Fruit fly (Drosophila melanogaster): ENCODE results near the gene hop.

Gene hop

dm6 chrX:11356648-11357047 lies 11.2 kb downstream of the hop start:
- no peak for TF ChIP-seq Sin3A (optimal IDR thresholded peaks at IDR 0.05)
- no peak for TF ChIP-seq h (optimal IDR thresholded peaks at IDR 0.05)
- no peak for TF ChIP-seq Myc (optimal IDR thresholded peaks at IDR 0.05)
- TF ChIP-seq psq (optimal IDR thresholded peaks at IDR 0.05), result no peak
- peak; percentile 64 for TF ChIP-seq ttk (optimal IDR thresholded peaks at IDR 0.05)
- TF ChIP-seq insv (optimal IDR thresholded peaks at IDR 0.05), result no peak

dm6 chrX:11355708-11356174 lies 12.2 kb downstream of the hop start, which contains the start of gene dsh:
Gene dsh, plus strand, starts transcription at chrX:11355881.
- TF ChIP-seq Sin3A (optimal IDR thresholded peaks at IDR 0.05) (no peak), ttk (optimal IDR thresholded peaks at IDR 0.05) (no peak), h (optimal IDR thresholded peaks at IDR 0.05) (no peak), psq (optimal IDR thresholded peaks at IDR 0.05) (no peak), Myc (optimal IDR thresholded peaks at IDR 0.05) (no peak), insv (optimal IDR thresholded peaks at IDR 0.05) (no peak)

- TF ChIP-seq insv (optimal IDR thresholded peaks at IDR 0.05) (no peak), ttk (optimal IDR thresholded peaks at IDR 0.05) (no peak), Sin3A (optimal IDR thresholded peaks at IDR 0.05) (no peak), h (optimal IDR thresholded peaks at IDR 0.05) (no peak), Myc (optimal IDR thresholded peaks at IDR 0.05) (no peak), psq (optimal IDR thresholded peaks at IDR 0.05) (no peak)
Measured at dm6 chrX:11351351-11351750, 16.5 kb downstream of the hop start.

dm6 chrX:11350505-11351327 lies 17.2 kb downstream of the hop start, which contains the start of gene CG1737:
Gene CG1737, plus strand, starts transcription at chrX:11350608.
- TF ChIP-seq Sin3A (optimal IDR thresholded peaks at IDR 0.05) (no peak), ttk (optimal IDR thresholded peaks at IDR 0.05) (no peak), psq (optimal IDR thresholded peaks at IDR 0.05) (no peak), h (optimal IDR thresholded peaks at IDR 0.05) (no peak), Myc (optimal IDR thresholded peaks at IDR 0.05) (no peak), insv (optimal IDR thresholded peaks at IDR 0.05) (no peak)

DNA sequence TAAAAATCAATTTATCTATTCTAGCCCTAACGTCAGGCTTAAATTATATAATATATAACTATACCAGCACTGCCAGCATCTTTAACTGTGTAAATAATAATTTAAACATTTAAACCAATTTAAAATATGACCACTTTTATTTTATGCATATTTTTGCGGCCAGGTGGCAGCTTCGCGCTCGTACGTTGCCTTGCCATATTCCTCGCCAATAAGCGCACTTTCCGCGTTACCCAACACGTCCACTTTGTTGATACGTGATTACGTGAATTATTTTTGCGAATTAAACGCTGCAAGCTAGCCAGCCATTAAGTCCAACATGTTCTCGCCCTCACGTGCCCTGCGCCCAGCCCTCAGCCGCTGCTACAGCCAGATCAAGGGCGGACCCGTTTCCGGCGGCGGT lies 18.1 kb downstream of the hop start, which contains the start of gene NdufV3:
Gene NdufV3 (plus strand): TSS at position 219 of the 400 bp plus-strand sequence.
- TF ChIP-seq psq (optimal IDR thresholded peaks at IDR 0.05) (no peak), Myc (optimal IDR thresholded peaks at IDR 0.05) (no peak), insv (optimal IDR thresholded peaks at IDR 0.05) (no peak), ttk (optimal IDR thresholded peaks at IDR 0.05) (no peak), Sin3A (optimal IDR thresholded peaks at IDR 0.05) (no peak), h (optimal IDR thresholded peaks at IDR 0.05) (no peak)

DNA sequence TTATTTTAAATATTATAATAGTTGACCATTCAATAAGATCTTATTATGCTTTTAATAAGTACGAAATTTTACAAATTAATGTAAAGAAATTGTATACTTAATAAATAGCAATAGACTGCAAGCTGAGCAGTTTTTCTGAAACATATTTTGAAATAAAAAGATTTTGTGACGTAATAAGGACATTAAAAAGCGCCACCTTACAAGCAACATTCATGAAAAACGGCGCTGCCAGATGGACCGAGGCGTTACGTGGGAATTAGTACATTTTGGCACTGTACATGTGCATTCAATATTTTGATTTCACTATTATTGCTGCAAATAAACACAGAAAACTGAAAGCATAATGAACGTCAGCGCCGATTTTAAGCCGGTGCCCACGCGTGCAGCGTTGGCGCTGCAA lies 19.1 kb downstream of the hop start, which contains the start of gene CG1738:
Gene CG1738 (plus strand): TSS at position 221 of the 400 bp plus-strand sequence.
- TF ChIP-seq h (optimal IDR thresholded peaks at IDR 0.05) (no peak), psq (optimal IDR thresholded peaks at IDR 0.05) (no peak), ttk (optimal IDR thresholded peaks at IDR 0.05) (no peak), insv (optimal IDR thresholded peaks at IDR 0.05) (no peak), Sin3A (optimal IDR thresholded peaks at IDR 0.05) (no peak), Myc (optimal IDR thresholded peaks at IDR 0.05) (no peak)

dm6 chrX:11347809-11348208 lies 20.1 kb downstream of the hop start, which contains the start of the genes GCS1 and CG11756:
Gene GCS1, minus strand, starts transcription at chrX:11348001.
Gene CG11756, plus strand, starts transcription at chrX:11348120.
- no peak for TF ChIP-seq insv (optimal IDR thresholded peaks at IDR 0.05)
- TF ChIP-seq psq (optimal IDR thresholded peaks at IDR 0.05), result no peak
- no peak for TF ChIP-seq h (optimal IDR thresholded peaks at IDR 0.05)
- TF ChIP-seq Myc (optimal IDR thresholded peaks at IDR 0.05), result no peak
- no peak for TF ChIP-seq ttk (optimal IDR thresholded peaks at IDR 0.05)
- TF ChIP-seq Sin3A (optimal IDR thresholded peaks at IDR 0.05), result no peak

dm6 chrX:11342771-11343170 lies 25.1 kb downstream of the hop start:
- TF ChIP-seq psq (optimal IDR thresholded peaks at IDR 0.05) (no peak), Sin3A (optimal IDR thresholded peaks at IDR 0.05) (no peak), h (optimal IDR thresholded peaks at IDR 0.05) (no peak)

DNA sequence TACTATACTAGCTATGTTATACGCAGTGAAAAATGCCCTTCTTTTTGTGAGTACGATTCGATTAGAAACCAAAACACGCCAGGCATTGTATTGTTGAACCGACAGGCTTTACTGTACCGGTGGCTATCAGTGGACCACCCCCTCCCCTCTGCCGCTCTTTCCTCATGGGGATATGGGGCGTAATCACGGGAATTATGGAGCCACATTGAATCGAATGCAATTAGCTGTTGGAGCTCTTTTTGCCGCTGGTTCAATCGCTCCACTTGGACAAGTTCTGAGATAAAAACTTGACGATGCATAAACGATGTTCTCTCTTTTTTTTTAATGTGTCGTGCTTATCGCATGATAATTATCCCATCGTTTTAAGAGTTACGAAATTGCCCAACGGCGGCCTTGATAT lies 25.7 kb downstream of the hop start:
- no peak for TF ChIP-seq ttk (optimal IDR thresholded peaks at IDR 0.05)

- TF ChIP-seq psq (optimal IDR thresholded peaks at IDR 0.05) (no peak), insv (optimal IDR thresholded peaks at IDR 0.05) (no peak), Myc (optimal IDR thresholded peaks at IDR 0.05) (no peak), ttk (optimal IDR thresholded peaks at IDR 0.05) (no peak), Sin3A (optimal IDR thresholded peaks at IDR 0.05) (no peak), h (optimal IDR thresholded peaks at IDR 0.05) (no peak)
Measured at dm6 chrX:11340719-11341322, 27.1 kb downstream of the hop start.

DNA sequence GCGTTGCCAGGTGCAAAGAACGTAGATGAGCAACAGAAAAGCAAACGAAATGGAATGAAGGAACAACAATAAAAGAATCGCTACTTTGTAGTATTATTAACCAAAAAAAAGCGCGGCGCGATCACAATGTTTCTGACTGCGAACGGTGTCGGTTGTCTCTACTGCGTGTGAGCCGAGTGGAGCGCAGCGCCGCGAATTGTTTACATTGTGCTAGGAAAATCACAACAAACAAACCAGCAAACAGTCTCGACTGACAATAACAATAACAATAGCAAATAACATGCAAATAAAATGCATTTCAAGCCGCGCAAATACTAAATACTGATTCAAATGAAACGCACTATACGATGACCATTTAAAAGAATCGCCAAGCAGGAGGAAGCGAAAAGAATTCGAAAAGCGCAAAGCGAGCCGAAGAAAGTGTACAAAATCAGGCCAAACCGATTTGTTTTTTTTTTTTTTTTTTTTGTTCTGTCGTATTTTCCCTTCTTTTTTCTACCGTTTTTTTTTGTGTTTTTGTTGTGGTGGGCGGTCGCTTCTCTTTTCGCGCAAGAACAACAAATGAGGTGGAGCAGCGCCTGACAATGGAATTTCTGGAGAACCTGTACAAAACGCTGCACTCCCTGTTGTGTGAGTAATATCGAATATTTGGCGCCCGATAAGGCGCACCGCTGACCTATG lies 27.9 kb downstream of the hop start, which contains the start of the genes CG34348 and Kap3:
Gene CG34348 (plus strand): TSS at position 6 of the 681 bp plus-strand sequence.
Gene Kap3 (minus strand): TSS at position 217 of the 681 bp plus-strand sequence.
- no peak for TF ChIP-seq Sin3A (optimal IDR thresholded peaks at IDR 0.05)
- no peak for TF ChIP-seq insv (optimal IDR thresholded peaks at IDR 0.05)
- no peak for TF ChIP-seq ttk (optimal IDR thresholded peaks at IDR 0.05)
- no peak for TF ChIP-seq Myc (optimal IDR thresholded peaks at IDR 0.05)
- TF ChIP-seq h (optimal IDR thresholded peaks at IDR 0.05), result no peak
- TF ChIP-seq psq (optimal IDR thresholded peaks at IDR 0.05), result no peak
